Worm (Caenorhabditis elegans) whole organism, early embryonic: ENCODE data around the gene cutl-25.

Experiments used
- B0310.2 ChIP-seq: sonication (generic microtip); optimal IDR thresholded peaks from 2 replicates; lab custom pipeline; 2016; ENCODE audit warnings: mild to moderate bottlenecking, missing genetic modification characterization, missing compliant biosample characterization
- F13C5.2 ChIP-seq: sonication (generic microtip); optimal IDR thresholded peaks from 2 replicates; lab custom pipeline; 2017; ENCODE audit warnings: mild to moderate bottlenecking, missing genetic modification characterization, inconsistent platforms, missing compliant biosample characterization
- aly-1 ChIP-seq: sonication (generic microtip); optimal IDR thresholded peaks from 2 replicates; lab custom pipeline; 2016; ENCODE audit warnings: missing genetic modification characterization, missing compliant biosample characterization
- ama-1 ChIP-seq: fragments of 150-350 bp; optimal IDR thresholded peaks from 2 replicates; lab custom pipeline; 2014
- ceh-13 ChIP-seq: fragments of 200-800 bp; sonication (Bioruptor generic); optimal IDR thresholded peaks from 2 replicates; lab custom pipeline; 2018; ENCODE audit warnings: mild to moderate bottlenecking, missing genetic modification characterization, missing compliant biosample characterization
- ceh-36 ChIP-seq: sonication (generic microtip); optimal IDR thresholded peaks from 2 replicates; lab custom pipeline; 2016; ENCODE audit warnings: missing genetic modification characterization, inconsistent platforms, missing compliant biosample characterization
- ets-7 ChIP-seq: sonication (generic microtip); optimal IDR thresholded peaks from 2 replicates; lab custom pipeline; 2016; ENCODE audit warnings: missing genotype, missing genetic modification characterization, missing compliant biosample characterization
- flt-1 ChIP-seq: fragments of 200-800 bp; sonication (Bioruptor generic); IDR thresholded peaks from 2 replicates; pipeline ENCODE4 v1.3.6; 2022; ENCODE audit warnings: missing genetic modification characterization, missing compliant biosample characterization
- hmbx-1 ChIP-seq: sonication (generic microtip); optimal IDR thresholded peaks from 2 replicates; lab custom pipeline; 2016; ENCODE audit warnings: mild to moderate bottlenecking, missing genetic modification characterization, missing compliant biosample characterization
- hmg-4 ChIP-seq: fragments of 200-800 bp; sonication (Bioruptor generic); optimal IDR thresholded peaks from 2 replicates; lab custom pipeline; 2018; ENCODE audit warnings: mild to moderate bottlenecking, missing genetic modification characterization, missing compliant biosample characterization
- hnd-1 ChIP-seq: sonication (generic microtip); optimal IDR thresholded peaks from 2 replicates; lab custom pipeline; 2016; ENCODE audit warnings: missing genetic modification characterization, missing compliant biosample characterization
- pes-1 ChIP-seq: fragments of 200-800 bp; sonication (Bioruptor generic); IDR thresholded peaks from 2 replicates; pipeline ENCODE4 v1.3.6; 2022; ENCODE audit warnings: missing genetic modification reagents, missing genetic modification characterization, missing compliant biosample characterization
- scrt-1 ChIP-seq: fragments of 200-800 bp; sonication (Bioruptor generic); IDR thresholded peaks from 2 replicates; pipeline ENCODE4 v1.3.6; 2022; ENCODE audit warnings: missing genetic modification characterization, missing compliant biosample characterization
- sea-1 ChIP-seq: fragments of 200-800 bp; sonication (Bioruptor generic); conservative IDR thresholded peaks from 2 replicates; pipeline ENCODE4 v1.3.6; 2022; ENCODE audit warnings: missing genetic modification characterization, missing compliant biosample characterization
- tbx-11 ChIP-seq: fragments of 200-800 bp; sonication (Bioruptor generic); IDR thresholded peaks from 2 replicates; pipeline ENCODE4 v1.3.6; 2022; ENCODE audit warnings: missing genetic modification characterization, missing compliant biosample characterization
- tbx-37 ChIP-seq: fragments of 200-800 bp; sonication (Bioruptor generic); conservative IDR thresholded peaks from 2 replicates; pipeline ENCODE4 v1.3.6; 2022; ENCODE audit warnings: missing genetic modification reagents, missing genetic modification characterization, missing compliant biosample characterization
- tra-4 ChIP-seq: sonication (generic microtip); optimal IDR thresholded peaks from 2 replicates; lab custom pipeline; 2017; ENCODE audit warnings: missing genetic modification characterization, missing compliant biosample characterization

Gene cutl-25

DNA sequence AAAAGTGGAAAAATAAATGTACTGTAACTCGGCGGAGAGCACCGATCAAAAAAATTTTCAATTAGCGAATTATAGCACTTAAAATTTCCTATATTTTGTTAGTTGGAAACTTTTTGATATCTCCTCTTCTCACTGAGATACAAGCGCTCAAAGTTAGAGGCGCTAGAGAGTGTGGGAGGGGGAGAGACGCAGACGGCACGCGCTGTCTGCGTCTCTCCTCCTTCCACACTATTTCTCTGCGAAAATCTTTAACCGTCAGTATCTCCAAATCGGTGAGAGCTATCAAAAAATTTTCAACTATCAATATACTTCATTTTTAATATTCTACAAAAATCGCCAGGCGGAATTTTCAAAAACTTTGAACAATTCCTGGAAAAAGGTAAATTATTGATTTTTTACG, 19.8 kb upstream of the cutl-25 start:
- TF ChIP-seq hmbx-1 (tag; lab: Kevin White, UChicago) (no peak), tbx-11 (GFP tag; lab: Robert Waterston, UW) (no peak), tbx-37 (no peak), pes-1 (GFP tag; lab: Robert Waterston, UW) (no peak), tra-4 (tag; lab: Kevin White, UChicago) (no peak), aly-1 (tag; lab: Kevin White, UChicago) (no peak), B0310.2 (tag; lab: Kevin White, UChicago) (no peak), ets-7 (tag; lab: Kevin White, UChicago) (no peak), scrt-1 (no peak), hmg-4 (GFP tag; lab: Kevin White, UChicago) (no peak), flt-1 (no peak), ceh-13 (GFP tag; lab: Kevin White, UChicago) (no peak), ceh-36 (no peak), sea-1 (GFP tag; lab: Robert Waterston, UW) (no peak), hnd-1 (tag; lab: Kevin White, UChicago) (no peak), F13C5.2 (no peak), ama-1 (lab: Kevin White, UChicago) (no peak)

DNA sequence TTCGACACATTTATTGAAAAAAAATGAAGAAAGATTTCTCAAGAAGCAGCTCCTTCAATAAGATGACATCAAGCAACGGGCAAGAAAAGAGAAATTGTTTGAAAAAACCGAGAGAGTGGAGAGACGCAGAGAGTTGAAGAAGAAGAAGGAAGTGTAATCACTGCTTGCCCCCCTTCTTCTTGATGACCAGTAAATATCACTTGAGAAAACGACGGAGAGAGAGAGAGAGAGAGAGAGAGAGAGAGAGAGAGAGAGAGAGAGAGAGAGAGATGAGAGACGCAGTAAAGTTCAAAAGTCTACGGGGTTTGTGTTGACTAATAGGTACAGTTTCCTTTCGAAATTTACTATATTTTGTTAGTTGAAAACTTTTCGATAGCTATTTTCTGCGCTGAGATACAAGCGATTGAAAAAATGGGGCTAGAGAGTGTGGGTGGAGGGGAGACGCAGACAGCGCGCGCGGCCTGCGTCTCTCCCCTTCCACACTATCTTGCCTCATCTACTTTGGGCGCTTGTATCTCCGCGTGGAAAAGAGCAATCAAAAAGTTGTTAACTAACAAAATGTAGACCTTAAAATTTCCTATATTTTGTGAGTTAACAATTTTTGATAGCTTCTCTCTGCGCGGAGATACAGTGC, 19.1 kb upstream of the cutl-25 start:
- no peak for TF ChIP-seq scrt-1

DNA sequence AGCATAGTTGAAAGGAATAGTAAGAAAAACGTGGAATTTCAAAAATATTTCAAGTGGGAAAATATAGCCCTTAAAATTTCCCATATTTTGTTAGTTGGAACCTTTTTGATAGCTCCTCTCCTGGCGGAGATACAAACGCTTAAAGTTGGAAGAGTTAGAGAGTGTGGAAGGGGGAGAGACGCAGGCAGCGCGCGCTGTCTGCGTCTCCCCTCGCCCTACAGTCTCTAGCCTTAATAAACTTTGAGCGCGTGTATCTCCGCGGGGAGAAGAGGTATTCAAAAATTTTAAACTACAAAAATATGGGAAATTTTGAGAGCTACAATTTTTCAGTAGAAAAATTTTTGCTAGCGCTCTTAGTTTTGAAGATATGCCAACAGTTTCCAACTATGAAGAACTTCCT, 17.6 kb upstream of the cutl-25 start:
- no peak for TF ChIP-seq aly-1 (tag; lab: Kevin White, UChicago)
- no peak for TF ChIP-seq ets-7 (tag; lab: Kevin White, UChicago)
- TF ChIP-seq ceh-13 (GFP tag; lab: Kevin White, UChicago), result no peak
- no peak for TF ChIP-seq B0310.2 (tag; lab: Kevin White, UChicago)
- no peak for TF ChIP-seq sea-1 (GFP tag; lab: Robert Waterston, UW)
- no peak for TF ChIP-seq hmg-4 (GFP tag; lab: Kevin White, UChicago)
- TF ChIP-seq F13C5.2, result no peak
- TF ChIP-seq tra-4 (tag; lab: Kevin White, UChicago), result no peak
- TF ChIP-seq flt-1, result no peak
- TF ChIP-seq hmbx-1 (tag; lab: Kevin White, UChicago), result no peak
- no peak for TF ChIP-seq ceh-36

DNA sequence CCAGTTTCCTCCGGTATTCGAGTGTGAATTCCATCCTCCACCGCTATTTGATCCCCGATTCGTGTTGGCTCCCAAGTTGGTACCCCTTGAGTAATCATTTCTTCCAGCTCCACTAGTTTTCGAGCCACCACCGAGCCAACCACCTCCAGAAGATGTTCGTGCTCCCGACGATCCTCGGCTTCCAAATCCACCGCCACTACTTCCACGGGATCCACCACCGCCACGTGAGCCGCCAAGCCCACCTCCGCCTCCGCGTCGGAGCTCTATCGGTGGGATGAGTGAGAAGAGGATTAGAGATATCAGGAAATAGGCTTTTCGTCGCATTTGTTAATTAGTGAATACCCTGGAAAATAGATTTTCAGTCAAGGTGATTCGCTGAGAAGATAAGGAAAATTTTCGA, 17.1 kb upstream of the cutl-25 start, which contains the start of gene H06I04.6:
Gene H06I04.6 (minus strand): TSS at position 345 of the 400 bp plus-strand sequence.
- TF ChIP-seq B0310.2 (tag; lab: Kevin White, UChicago) (no peak), hmg-4 (GFP tag; lab: Kevin White, UChicago) (no peak)

DNA sequence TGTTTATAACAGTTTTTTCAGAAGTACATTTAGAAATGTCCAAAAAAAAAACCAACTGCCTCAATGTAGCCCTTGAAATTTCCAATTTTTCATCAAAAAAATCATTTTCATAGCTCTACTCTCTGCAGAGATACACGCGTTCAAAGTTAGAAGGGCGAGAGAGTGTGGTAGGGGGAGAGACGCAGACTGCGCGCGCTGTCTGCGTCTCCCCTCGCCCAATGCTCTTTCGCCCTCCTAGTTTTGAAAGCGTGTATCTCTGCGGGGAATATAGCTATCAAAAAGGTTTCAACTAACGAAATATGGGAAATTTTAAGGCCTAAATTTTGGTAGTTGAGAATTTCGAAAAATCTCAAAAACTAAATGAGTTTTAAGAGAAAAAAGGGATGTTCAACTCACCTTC, 16.6 kb upstream of the cutl-25 start:
- no peak for TF ChIP-seq hnd-1 (tag; lab: Kevin White, UChicago)
- no peak for TF ChIP-seq ets-7 (tag; lab: Kevin White, UChicago)
- no peak for TF ChIP-seq hmg-4 (GFP tag; lab: Kevin White, UChicago)

DNA sequence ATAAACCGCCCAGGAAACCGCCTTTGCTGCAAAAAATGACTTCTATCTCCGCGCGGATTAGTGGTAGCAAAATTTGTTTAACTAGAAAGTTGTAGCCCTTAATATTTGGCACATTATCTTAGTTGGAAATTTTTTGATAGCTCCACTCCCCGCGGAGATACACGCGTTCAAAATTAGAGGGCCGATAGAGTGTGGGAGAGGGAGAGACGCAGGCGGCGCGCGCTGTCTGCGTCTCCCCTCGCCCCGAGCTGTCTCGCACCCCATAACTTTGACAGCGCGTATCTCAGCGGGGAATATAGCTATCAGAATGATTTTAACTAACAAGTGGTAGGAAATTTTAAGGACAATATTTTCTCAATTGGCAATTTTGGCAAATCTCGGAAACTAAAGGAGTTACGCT, 16.1 kb upstream of the cutl-25 start:
- TF ChIP-seq B0310.2 (tag; lab: Kevin White, UChicago) (no peak), tbx-11 (GFP tag; lab: Robert Waterston, UW) (no peak), ets-7 (tag; lab: Kevin White, UChicago) (no peak), hmg-4 (GFP tag; lab: Kevin White, UChicago) (no peak), tbx-37 (no peak), ama-1 (lab: Kevin White, UChicago) (no peak), pes-1 (GFP tag; lab: Robert Waterston, UW) (no peak), F13C5.2 (no peak), flt-1 (no peak), sea-1 (GFP tag; lab: Robert Waterston, UW) (no peak), hmbx-1 (tag; lab: Kevin White, UChicago) (no peak)

DNA sequence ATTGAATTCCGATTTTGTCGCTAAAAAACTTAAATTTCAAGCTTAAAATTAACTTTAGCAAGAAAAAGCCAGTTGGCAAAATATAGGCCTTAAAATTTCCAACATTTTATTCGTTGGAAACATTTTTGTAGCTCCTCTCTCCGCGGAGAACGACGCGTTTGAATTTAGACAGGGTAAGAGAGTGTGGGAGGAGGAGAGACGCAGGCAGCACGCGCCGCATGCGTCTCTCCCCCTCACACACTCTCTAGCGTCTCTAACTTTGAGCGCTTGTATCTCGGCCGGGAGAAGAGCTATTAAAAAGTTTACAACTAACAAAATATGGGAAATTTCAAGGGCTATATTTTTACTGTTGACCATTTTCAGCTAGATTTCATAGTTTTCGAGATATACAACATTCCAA, 14.3 kb upstream of the cutl-25 start:
- TF ChIP-seq aly-1 (tag; lab: Kevin White, UChicago) (no peak), tbx-37 (no peak), pes-1 (GFP tag; lab: Robert Waterston, UW) (0 out of 2 replicates have a peak, but pooled peaks have one; percentile 14), ceh-13 (GFP tag; lab: Kevin White, UChicago) (no peak), ets-7 (tag; lab: Kevin White, UChicago) (no peak)

DNA sequence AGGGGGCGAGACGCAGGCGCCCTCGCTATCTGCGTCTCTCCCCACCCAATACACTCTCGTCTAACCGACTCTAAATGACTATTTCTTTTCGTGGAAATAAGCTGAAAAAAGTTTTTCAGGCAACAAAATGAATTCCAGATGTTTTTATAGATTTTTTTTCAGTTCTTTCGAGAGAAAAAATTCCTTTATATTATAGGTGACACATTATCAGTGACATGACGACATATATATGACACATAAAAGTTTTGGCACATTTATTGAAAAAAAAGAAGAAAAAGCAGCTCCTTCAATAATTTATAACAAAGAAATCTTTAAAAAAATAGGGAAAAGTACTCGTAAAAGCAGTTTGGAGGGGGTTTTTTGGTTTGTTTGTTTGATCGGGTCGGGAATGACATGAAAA, 13.3 kb upstream of the cutl-25 start, which contains the start of gene fipr-29:
Gene fipr-29 (minus strand): TSS at position 101 of the 400 bp plus-strand sequence.
- no peak for TF ChIP-seq tbx-11 (GFP tag; lab: Robert Waterston, UW)
- no peak for TF ChIP-seq tbx-37
- no peak for TF ChIP-seq sea-1 (GFP tag; lab: Robert Waterston, UW)
- TF ChIP-seq F13C5.2, result no peak
- TF ChIP-seq aly-1 (tag; lab: Kevin White, UChicago), result no peak
- TF ChIP-seq ama-1 (lab: Kevin White, UChicago), result no peak

DNA sequence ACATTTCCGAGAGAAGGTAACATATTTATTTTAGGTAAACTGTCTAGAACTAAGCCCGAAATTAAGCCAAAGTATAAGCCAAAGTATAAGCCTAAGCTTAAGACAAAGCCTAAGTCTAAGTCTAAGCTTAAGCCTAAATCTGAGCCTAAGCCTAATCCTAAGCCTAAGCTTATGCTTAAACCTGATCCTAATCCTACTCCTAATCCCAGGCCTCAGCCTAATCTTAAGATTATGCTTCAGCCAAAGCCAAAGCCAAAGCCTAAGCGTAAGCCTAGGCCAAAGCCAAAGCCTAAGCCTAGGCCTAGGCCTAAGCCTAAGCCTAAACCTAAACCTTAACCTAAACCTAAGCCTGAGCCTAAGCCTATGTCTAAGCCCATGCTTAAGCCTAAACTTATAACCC, 8.9 kb upstream of the cutl-25 start:
- TF ChIP-seq ceh-36 (peak; percentile 91), hnd-1 (tag; lab: Kevin White, UChicago) (no peak), aly-1 (tag; lab: Kevin White, UChicago) (no peak)
